Worm (Caenorhabditis elegans) whole organism, L3 larva: Measurements from ENCODE around the gene dyf-19.

ENCODE experiments used
- ZK546.5 ChIP-seq: sonication (generic microtip); optimal IDR thresholded peaks from 2 replicates; lab custom pipeline; 2017; ENCODE audit warnings: missing biosample characterization, missing genetic modification characterization
- aly-2 ChIP-seq: fragments of 150-350 bp; optimal IDR thresholded peaks from 2 replicates; lab custom pipeline; 2014; ENCODE audit warnings: missing biosample characterization, missing genetic modification characterization
- ceh-16 ChIP-seq: sonication (generic microtip); optimal IDR thresholded peaks from 2 replicates; lab custom pipeline; 2017; ENCODE audit warnings: missing biosample characterization, missing genetic modification characterization
- ceh-28 ChIP-seq: fragments of 150-350 bp; optimal IDR thresholded peaks from 2 replicates; lab custom pipeline; 2014; ENCODE audit warnings: missing biosample characterization, missing genetic modification reagents, missing genetic modification characterization
- ceh-9 ChIP-seq: sonication (generic microtip); optimal IDR thresholded peaks from 2 replicates; lab custom pipeline; 2018; ENCODE audit warnings: missing biosample characterization, missing genetic modification characterization
- daf-12 ChIP-seq: fragments of 150-350 bp; optimal IDR thresholded peaks from 2 replicates; lab custom pipeline; 2014; ENCODE audit warnings: missing biosample characterization, missing genetic modification reagents, missing genetic modification characterization
- egl-5 ChIP-seq: fragments of 150-350 bp; optimal IDR thresholded peaks from 2 replicates; lab custom pipeline; 2017; ENCODE audit warnings: missing biosample characterization, missing genetic modification reagents, missing genetic modification characterization, inconsistent platforms
- elt-1 ChIP-seq: fragments of 150-350 bp; optimal IDR thresholded peaks from 2 replicates; lab custom pipeline; 2014; ENCODE audit warnings: missing biosample characterization, missing genetic modification characterization
- elt-2 ChIP-seq: sonication (generic microtip); optimal IDR thresholded peaks from 2 replicates; lab custom pipeline; 2016; ENCODE audit warnings: missing genetic modification reagents, mild to moderate bottlenecking, missing genetic modification characterization, missing compliant biosample characterization
- elt-3 ChIP-seq, 3 experiments: fragments of 150-350 bp in 1 of 3; sonication (generic microtip) in 2 of 3; optimal IDR thresholded peaks; 2 replicates in 2 of 3; 4 replicates in 1 of 3; lab custom pipeline; 2014 to 2017; ENCODE audit warnings: missing biosample characterization in 3 of 3, missing genetic modification characterization in 3 of 3
- eor-1 ChIP-seq, 2 experiments: fragments of 150-350 bp; optimal IDR thresholded peaks; 2 replicates each; lab custom pipeline; 2014 to 2018; ENCODE audit warnings: missing biosample characterization in 2 of 2, missing genetic modification characterization in 2 of 2
- fkh-10 ChIP-seq: sonication (generic microtip); optimal IDR thresholded peaks from 2 replicates; lab custom pipeline; 2017; ENCODE audit warnings: missing biosample characterization, missing genetic modification reagents, missing genetic modification characterization
- fos-1 ChIP-seq: fragments of 150-350 bp; optimal IDR thresholded peaks from 2 replicates; lab custom pipeline; 2014; ENCODE audit warnings: missing biosample characterization, missing genetic modification characterization
- hmg-11 ChIP-seq: sonication (generic microtip); optimal IDR thresholded peaks from 2 replicates; lab custom pipeline; 2016; ENCODE audit warnings: missing genetic modification characterization, missing compliant biosample characterization
- jun-1 ChIP-seq: fragments of 150-350 bp; optimal IDR thresholded peaks from 2 replicates; lab custom pipeline; 2014; ENCODE audit warnings: missing biosample characterization, missing genetic modification reagents, missing genetic modification characterization
- lin-15B ChIP-seq: fragments of 150-350 bp; optimal IDR thresholded peaks from 2 replicates; lab custom pipeline; 2014; ENCODE audit warnings: missing biosample characterization, missing genetic modification characterization
- mdl-1 ChIP-seq: fragments of 150-350 bp; optimal IDR thresholded peaks from 2 replicates; lab custom pipeline; 2014; ENCODE audit warnings: missing biosample characterization, missing genetic modification characterization
- nfya-1 ChIP-seq: sonication (generic microtip); optimal IDR thresholded peaks from 2 replicates; lab custom pipeline; 2017; ENCODE audit warnings: missing genetic modification characterization, mild to moderate bottlenecking, missing compliant biosample characterization, antibody characterized with exemption, moderate library complexity; ENCODE audit not compliant: insufficient read depth
- nhr-11 ChIP-seq: fragments of 150-350 bp; optimal IDR thresholded peaks from 2 replicates; lab custom pipeline; 2014; ENCODE audit warnings: missing biosample characterization, missing genetic modification characterization
- nhr-23 ChIP-seq: fragments of 150-350 bp; optimal IDR thresholded peaks from 2 replicates; lab custom pipeline; 2014; ENCODE audit warnings: missing biosample characterization, missing genetic modification reagents, missing genetic modification characterization
- nhr-237 ChIP-seq: fragments of 150-350 bp; optimal IDR thresholded peaks from 2 replicates; lab custom pipeline; 2014; ENCODE audit warnings: missing biosample characterization, missing genetic modification characterization
- nhr-25 ChIP-seq: sonication (generic microtip); optimal IDR thresholded peaks from 2 replicates; lab custom pipeline; 2017; ENCODE audit warnings: missing biosample characterization, missing genetic modification characterization
- nhr-28 ChIP-seq: fragments of 150-350 bp; optimal IDR thresholded peaks from 2 replicates; lab custom pipeline; 2014; ENCODE audit warnings: missing biosample characterization, missing genetic modification characterization
- nhr-43 ChIP-seq: sonication (generic microtip); optimal IDR thresholded peaks from 2 replicates; lab custom pipeline; 2016; ENCODE audit warnings: mild to moderate bottlenecking, missing genetic modification characterization, missing compliant biosample characterization; ENCODE audit not compliant: poor library complexity, severe bottlenecking
- nhr-67 ChIP-seq: fragments of 150-350 bp; optimal IDR thresholded peaks from 2 replicates; lab custom pipeline; 2014; ENCODE audit warnings: missing biosample characterization, missing genetic modification characterization
- nhr-76 ChIP-seq: fragments of 150-350 bp; sonication (generic microtip); optimal IDR thresholded peaks from 5 replicates; lab custom pipeline; 2014; ENCODE audit warnings: missing biosample characterization, missing genetic modification characterization
- nhr-77 ChIP-seq: fragments of 150-350 bp; optimal IDR thresholded peaks from 2 replicates; lab custom pipeline; 2014; ENCODE audit warnings: missing biosample characterization, missing genetic modification characterization
- sea-2 ChIP-seq: fragments of 150-350 bp; sonication (generic microtip); optimal IDR thresholded peaks from 4 replicates; lab custom pipeline; 2014; ENCODE audit warnings: missing biosample characterization, missing genetic modification reagents, missing genetic modification characterization
- tbx-2 ChIP-seq: sonication (generic microtip); optimal IDR thresholded peaks from 2 replicates; lab custom pipeline; 2016; ENCODE audit warnings: mild to moderate bottlenecking, missing genetic modification characterization, missing compliant biosample characterization
- unc-62 ChIP-seq: fragments of 150-350 bp; sonication (generic microtip); optimal IDR thresholded peaks from 4 replicates; lab custom pipeline; 2014; ENCODE audit warnings: missing biosample characterization, missing genetic modification reagents, missing genetic modification characterization
- zag-1 ChIP-seq: fragments of 150-350 bp; optimal IDR thresholded peaks from 2 replicates; lab custom pipeline; 2014; ENCODE audit warnings: missing biosample characterization, missing genetic modification characterization
- ztf-4 ChIP-seq: fragments of 150-350 bp; optimal IDR thresholded peaks from 2 replicates; lab custom pipeline; 2014; ENCODE audit warnings: missing biosample characterization, missing genetic modification characterization

dyf-19 gene

ce11 chrV:19629973-19630372 lies 5.1 kb downstream of the dyf-19 start:
- peak; percentile 98 for TF ChIP-seq ceh-28 (tag; lab: Kevin White, UChicago)
- TF ChIP-seq lin-15B (tag; lab: Kevin White, UChicago), result no peak
- TF ChIP-seq, all 47 proteins: peak for 1

DNA sequence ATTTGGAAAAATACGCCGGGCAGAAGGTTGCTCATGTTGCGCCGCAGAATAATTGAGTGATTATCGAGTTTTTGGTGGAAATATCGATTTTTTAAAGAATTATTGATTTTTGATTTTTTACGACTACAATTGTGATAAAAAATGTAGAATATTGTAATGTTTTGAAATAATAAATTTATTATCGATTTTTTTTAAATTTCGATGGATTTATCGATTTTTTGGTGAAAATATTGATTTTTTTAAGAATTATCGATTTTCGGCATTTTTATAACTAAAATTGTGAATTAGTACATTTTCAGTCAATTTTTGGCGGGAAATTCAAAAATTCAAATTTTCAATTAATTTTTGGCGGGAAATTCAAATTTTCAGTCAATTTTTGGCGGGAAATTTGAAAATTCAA lies 5.7 kb downstream of the dyf-19 start:
- peak; percentile 94 for TF ChIP-seq ceh-28 (tag; lab: Kevin White, UChicago)
- TF ChIP-seq nhr-77 (tag; lab: Kevin White, UChicago), result no peak

DNA sequence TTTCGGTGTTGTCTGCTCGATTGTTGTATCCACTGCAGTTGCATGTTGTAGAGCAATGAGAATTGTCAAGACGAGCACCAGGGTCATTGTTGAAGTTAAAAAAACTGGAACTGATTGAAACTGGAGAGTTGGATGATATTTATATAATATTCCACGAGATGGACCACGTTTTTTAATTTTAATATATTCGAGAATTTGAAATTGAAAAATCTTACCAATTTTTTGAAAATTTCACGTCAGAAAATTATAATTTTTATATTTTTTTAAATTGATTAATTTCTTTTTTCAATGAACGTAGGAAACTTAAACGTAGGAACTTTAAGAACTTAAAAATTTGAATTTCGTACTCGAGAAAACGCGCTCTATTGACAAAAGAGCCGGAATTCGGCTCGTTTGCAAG lies 7.7 kb downstream of the dyf-19 start, which contains the start of gene Y43F8C.5:
Y43F8C.5 (minus strand) TSS at position 101 of the 400 bp plus-strand sequence.
- TF ChIP-seq aly-2 (tag; lab: Kevin White, UChicago) (no peak), elt-1 (no peak), fkh-10 (GFP tag; lab: Kevin White, UChicago) (no peak), elt-2 (no peak), tbx-2 (tag; lab: Kevin White, UChicago) (no peak), nhr-23 (tag; lab: Kevin White, UChicago) (no peak), nhr-28 (tag; lab: Kevin White, UChicago) (no peak), ztf-4 (tag; lab: Kevin White, UChicago) (no peak), jun-1 (tag; lab: Kevin White, UChicago) (no peak), daf-12 (tag; lab: Kevin White, UChicago) (no peak), zag-1 (tag; lab: Kevin White, UChicago) (no peak), nhr-76 (tag; lab: Kevin White, UChicago) (no peak)

ce11 chrV:19632948-19633347 lies 8.1 kb downstream of the dyf-19 start:
- TF ChIP-seq nhr-77 (tag; lab: Kevin White, UChicago) (no peak), aly-2 (tag; lab: Kevin White, UChicago) (no peak), elt-2 (no peak), elt-1 (no peak), elt-3 (tag; optimal IDR thresholded peaks at IDR 0.05; lab: Kevin White, UChicago) (no peak), nhr-11 (tag; lab: Kevin White, UChicago) (no peak), nhr-25 (tag; lab: Kevin White, UChicago) (no peak), ceh-28 (tag; lab: Kevin White, UChicago) (peak; percentile 95)
- TF ChIP-seq, all 47 proteins: peak for 1

- TF ChIP-seq elt-3 (tag; optimal IDR thresholded peaks at IDR 0.05; lab: Kevin White, UChicago) (no peak), sea-2 (no peak)
These were observed 9.3 kb downstream of the dyf-19 start for ce11 chrV:19634197-19634596.

DNA sequence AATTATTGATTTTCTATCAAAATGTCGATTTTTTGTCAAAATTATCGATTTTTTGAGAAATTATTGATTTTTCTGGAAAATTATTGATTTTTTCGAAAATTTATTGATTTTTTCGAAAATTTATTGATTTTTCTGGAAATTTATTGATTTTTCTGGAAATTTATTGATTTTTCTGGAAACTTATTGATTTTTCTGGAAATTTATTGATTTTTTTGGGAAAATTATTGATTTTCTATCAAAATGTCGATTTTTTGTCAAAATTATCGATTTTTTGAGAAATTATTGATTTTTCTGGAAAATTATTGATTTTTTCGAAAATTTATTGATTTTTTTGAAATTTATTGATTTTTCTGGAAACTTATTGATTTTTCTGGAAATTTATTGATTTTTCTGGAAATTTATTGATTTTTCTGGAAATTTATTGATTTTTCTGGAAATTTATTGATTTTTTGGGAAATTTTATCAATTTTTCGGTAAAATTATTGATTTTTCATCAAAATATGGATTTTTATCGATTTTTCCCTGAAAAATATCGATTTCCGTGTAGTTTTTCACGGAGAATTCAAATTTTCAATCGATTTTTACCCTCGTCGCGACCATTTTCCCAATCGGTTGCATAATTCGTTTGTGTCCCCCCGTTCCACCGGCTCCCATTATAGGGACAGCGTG lies 10.8 kb downstream of the dyf-19 start:
- peak; percentile 98 for TF ChIP-seq ceh-28 (tag; lab: Kevin White, UChicago)

DNA sequence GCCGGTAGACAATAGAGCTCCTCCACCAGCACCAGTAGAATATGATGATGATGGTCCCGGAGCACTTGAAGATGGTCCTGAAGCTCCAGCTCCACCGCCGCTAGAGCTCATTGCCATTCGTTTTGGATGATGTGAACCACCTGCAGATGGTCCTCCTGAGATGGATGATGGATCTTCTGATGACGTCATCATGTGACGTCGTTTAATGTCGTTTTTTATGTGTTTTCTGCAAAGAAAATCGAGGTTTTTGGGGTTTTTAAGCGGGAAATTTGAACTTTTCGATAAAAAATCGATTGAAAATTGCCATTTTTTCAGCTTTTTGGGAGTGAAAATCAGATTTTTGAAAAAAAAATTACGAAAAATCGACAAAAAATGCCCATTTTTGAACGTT lies 11.3 kb downstream of the dyf-19 start:
- TF ChIP-seq ZK546.5 (tag; lab: Kevin White, UChicago) (no peak), nhr-28 (tag; lab: Kevin White, UChicago) (no peak), lin-15B (tag; lab: Kevin White, UChicago) (no peak), nhr-25 (tag; lab: Kevin White, UChicago) (no peak), nhr-11 (tag; lab: Kevin White, UChicago) (no peak), ceh-9 (tag; lab: Kevin White, UChicago) (no peak), nhr-43 (no peak), tbx-2 (tag; lab: Kevin White, UChicago) (no peak)

DNA sequence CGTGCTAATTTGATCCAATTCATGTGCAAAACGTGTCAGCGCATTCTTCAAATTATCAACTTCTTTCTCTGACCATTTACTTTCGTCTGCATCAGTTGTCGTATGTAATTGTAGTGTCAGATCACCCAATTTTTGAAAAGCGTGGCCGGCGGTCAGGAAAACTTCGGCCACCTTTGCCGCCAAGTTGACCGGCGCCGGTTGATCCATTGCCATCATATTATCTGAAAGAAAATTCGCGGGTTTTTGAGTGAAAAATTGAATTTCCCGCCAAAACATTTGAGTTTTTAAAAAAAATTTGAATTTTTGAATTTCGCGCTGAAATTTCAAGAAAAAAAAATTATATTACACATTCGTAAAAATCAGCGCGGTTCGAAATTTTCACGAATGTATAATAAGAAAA lies 13.0 kb downstream of the dyf-19 start:
- TF ChIP-seq elt-2 (no peak), ceh-9 (tag; lab: Kevin White, UChicago) (no peak), nhr-11 (tag; lab: Kevin White, UChicago) (no peak)

ce11 chrV:19640808-19641207 lies 16.0 kb downstream of the dyf-19 start, which contains the start of gene Y43F8C.6:
TSS of gene Y43F8C.6 (minus strand) at chrV:19640908.
- TF ChIP-seq nhr-11 (tag; lab: Kevin White, UChicago), result no peak
- no peak for TF ChIP-seq nfya-1 (tag; lab: Kevin White, UChicago)
- no peak for TF ChIP-seq nhr-77 (tag; lab: Kevin White, UChicago)
- TF ChIP-seq jun-1 (tag; lab: Kevin White, UChicago), result no peak
- TF ChIP-seq ceh-28 (tag; lab: Kevin White, UChicago), result no peak
- TF ChIP-seq egl-5 (tag; lab: Kevin White, UChicago), result no peak
- TF ChIP-seq nhr-237, result no peak
- TF ChIP-seq unc-62 (GFP tag; lab: Kevin White, UChicago), result no peak
- no peak for TF ChIP-seq hmg-11 (tag; lab: Kevin White, UChicago)
- TF ChIP-seq ceh-16 (tag; lab: Kevin White, UChicago), result no peak
- TF ChIP-seq ztf-4 (tag; lab: Kevin White, UChicago), result no peak
- TF ChIP-seq fos-1 (tag; lab: Kevin White, UChicago), result no peak
- TF ChIP-seq elt-3 (tag; optimal IDR thresholded peaks at IDR 0.05; lab: Kevin White, UChicago), result no peak
- TF ChIP-seq nhr-23 (tag; lab: Kevin White, UChicago), result no peak
- no peak for TF ChIP-seq mdl-1 (tag; lab: Kevin White, UChicago)
- TF ChIP-seq nhr-28 (tag; lab: Kevin White, UChicago), result no peak
- TF ChIP-seq nhr-25 (tag; lab: Kevin White, UChicago), result no peak
- no peak for TF ChIP-seq nhr-67 (tag; lab: Kevin White, UChicago)
- TF ChIP-seq eor-1 (tag; optimal IDR thresholded peaks at IDR 0.05; lab: Kevin White, UChicago), result no peak
